Worm (Caenorhabditis elegans) whole organism, L4 larva: Measurements from ENCODE around the gene dnj-15.

ENCODE experiments used
- F26F4.8 ChIP-seq: fragments of 200-800 bp; sonication (Bioruptor generic); conservative IDR thresholded peaks from 2 replicates; pipeline ENCODE4 v1.3.6; 2022; ENCODE audit warnings: missing genetic modification characterization, missing compliant biosample characterization
- F37D6.2 ChIP-seq: sonication (generic microtip); optimal IDR thresholded peaks from 2 replicates; lab custom pipeline; 2016; ENCODE audit warnings: mild to moderate bottlenecking, missing genetic modification characterization, missing compliant biosample characterization
- Y105C5A.15 ChIP-seq: fragments of 200-800 bp; sonication (Bioruptor generic); IDR thresholded peaks from 2 replicates; pipeline ENCODE4 v1.3.6; 2022; ENCODE audit warnings: missing genetic modification characterization, missing compliant biosample characterization
- Y48G9A.11 ChIP-seq: fragments of 200-800 bp; sonication (Bioruptor generic); IDR thresholded peaks from 2 replicates; pipeline ENCODE4 v1.3.6; 2022; ENCODE audit warnings: missing genetic modification reagents, missing genetic modification characterization, missing compliant biosample characterization
- Y5F2A.4 ChIP-seq: fragments of 200-800 bp; sonication (Bioruptor generic); optimal IDR thresholded peaks from 2 replicates; lab custom pipeline; 2018; ENCODE audit warnings: mild to moderate bottlenecking, missing genetic modification characterization, missing compliant biosample characterization
- ZK546.5 ChIP-seq, 2 experiments: sonication (generic microtip); optimal IDR thresholded peaks; 2 replicates each; lab custom pipeline; 2017; ENCODE audit warnings: missing biosample characterization in 2 of 2, missing genetic modification characterization in 2 of 2
- arid-1 ChIP-seq: fragments of 200-800 bp; sonication (Bioruptor generic); conservative IDR thresholded peaks from 2 replicates; pipeline ENCODE4 v1.3.6; 2022; ENCODE audit warnings: missing genetic modification reagents, missing genetic modification characterization, missing compliant biosample characterization
- ceh-20 ChIP-seq: fragments of 200-800 bp; sonication (Bioruptor generic); IDR thresholded peaks from 2 replicates; pipeline ENCODE4 v1.3.6; 2022; ENCODE audit warnings: missing genetic modification reagents, missing genetic modification characterization, missing compliant biosample characterization
- ceh-82 ChIP-seq: sonication (generic microtip); optimal IDR thresholded peaks from 2 replicates; lab custom pipeline; 2017; ENCODE audit warnings: missing biosample characterization, missing genetic modification characterization
- ces-1 ChIP-seq: fragments of 150-350 bp; sonication (generic microtip); optimal IDR thresholded peaks from 4 replicates; lab custom pipeline; 2014; ENCODE audit warnings: missing biosample characterization, missing genetic modification reagents, missing genetic modification characterization
- dmd-6 ChIP-seq: fragments of 200-800 bp; sonication (Bioruptor generic); IDR thresholded peaks from 2 replicates; pipeline ENCODE4 v1.3.6; 2022; ENCODE audit warnings: missing genetic modification reagents, missing genetic modification characterization, missing compliant biosample characterization
- duxl-1 ChIP-seq: sonication (generic microtip); optimal IDR thresholded peaks from 2 replicates; lab custom pipeline; 2016; ENCODE audit warnings: mild to moderate bottlenecking, missing genetic modification characterization, moderate library complexity, missing compliant biosample characterization; ENCODE audit not compliant: poor library complexity
- dve-1 ChIP-seq: sonication (generic microtip); optimal IDR thresholded peaks from 2 replicates; lab custom pipeline; 2017; ENCODE audit warnings: antibody characterized with exemption, mild to moderate bottlenecking, missing genetic modification characterization, missing compliant biosample characterization; ENCODE audit not compliant: insufficient read depth
- egl-27 ChIP-seq: sonication (generic microtip); optimal IDR thresholded peaks from 3 replicates; lab custom pipeline; 2017; ENCODE audit warnings: missing biosample characterization, missing genetic modification reagents, missing genetic modification characterization
- egl-43 ChIP-seq: fragments of 200-800 bp; sonication (Bioruptor generic); IDR thresholded peaks from 2 replicates; pipeline ENCODE4 v1.3.6; 2022; ENCODE audit warnings: missing genetic modification reagents, missing genetic modification characterization, missing compliant biosample characterization
- fos-1 ChIP-seq: fragments of 150-350 bp; optimal IDR thresholded peaks from 2 replicates; lab custom pipeline; 2014; ENCODE audit warnings: missing biosample characterization, missing genetic modification characterization
- hlh-11 ChIP-seq: fragments of 200-800 bp; sonication (Bioruptor generic); optimal IDR thresholded peaks from 2 replicates; lab custom pipeline; 2018; ENCODE audit warnings: mild to moderate bottlenecking, missing genetic modification characterization, missing compliant biosample characterization
- jun-1 ChIP-seq: fragments of 150-350 bp; optimal IDR thresholded peaks from 2 replicates; lab custom pipeline; 2014; ENCODE audit warnings: missing biosample characterization, missing genetic modification reagents, missing genetic modification characterization
- lin-15B ChIP-seq: fragments of 150-350 bp; sonication (generic microtip); optimal IDR thresholded peaks from 3 replicates; lab custom pipeline; 2014; ENCODE audit warnings: missing biosample characterization, missing genetic modification characterization
- lin-29 ChIP-seq: fragments of 200-800 bp; sonication (Bioruptor generic); IDR thresholded peaks from 2 replicates; pipeline ENCODE4 v1.3.6; 2022; ENCODE audit warnings: missing genetic modification reagents, missing genetic modification characterization, missing compliant biosample characterization
- mdl-1 ChIP-seq, 2 experiments: fragments of 150-350 bp in 1 of 2; sonication (generic microtip) in 1 of 2; optimal IDR thresholded peaks; 2 replicates each; lab custom pipeline; 2014 to 2017; ENCODE audit warnings: missing biosample characterization in 2 of 2, missing genetic modification characterization in 2 of 2
- mdt-29 ChIP-seq: fragments of 200-800 bp; sonication (Bioruptor generic); IDR thresholded peaks from 2 replicates; pipeline ENCODE4 v1.3.6; 2022; ENCODE audit warnings: missing genetic modification reagents, missing genetic modification characterization, missing compliant biosample characterization
- nhr-102 ChIP-seq: sonication (generic microtip); optimal IDR thresholded peaks from 2 replicates; lab custom pipeline; 2016; ENCODE audit warnings: mild to moderate bottlenecking, missing genetic modification characterization, moderate library complexity, missing compliant biosample characterization
- nhr-237 ChIP-seq: sonication (generic microtip); optimal IDR thresholded peaks from 2 replicates; lab custom pipeline; 2017; ENCODE audit warnings: missing biosample characterization, missing genetic modification characterization
- nhr-28 ChIP-seq: fragments of 150-350 bp; optimal IDR thresholded peaks from 2 replicates; lab custom pipeline; 2014; ENCODE audit warnings: missing biosample characterization, missing genetic modification characterization
- nhr-76 ChIP-seq: fragments of 150-350 bp; optimal IDR thresholded peaks from 2 replicates; lab custom pipeline; 2014; ENCODE audit warnings: missing biosample characterization, missing genetic modification characterization
- nhr-77 ChIP-seq: fragments of 150-350 bp; optimal IDR thresholded peaks from 2 replicates; lab custom pipeline; 2014; ENCODE audit warnings: missing biosample characterization, missing genetic modification characterization
- php-3 ChIP-seq: fragments of 200-800 bp; sonication (Bioruptor generic); IDR thresholded peaks from 2 replicates; pipeline ENCODE4 v1.3.6; 2022; ENCODE audit warnings: missing genetic modification reagents, missing genetic modification characterization, missing compliant biosample characterization
- pqm-1 ChIP-seq: sonication (generic microtip); optimal IDR thresholded peaks from 2 replicates; lab custom pipeline; 2017; ENCODE audit warnings: missing biosample characterization, missing genetic modification characterization
- sdz-12 ChIP-seq: fragments of 200-800 bp; sonication (Bioruptor generic); optimal IDR thresholded peaks from 2 replicates; lab custom pipeline; 2018; ENCODE audit warnings: mild to moderate bottlenecking, missing genetic modification characterization, missing compliant biosample characterization
- snpc-4 ChIP-seq: fragments of 150-350 bp; optimal IDR thresholded peaks from 2 replicates; lab custom pipeline; 2014; ENCODE audit warnings: missing biosample characterization, missing genetic modification characterization
- spr-3 ChIP-seq: fragments of 200-800 bp; sonication (Bioruptor generic); optimal IDR thresholded peaks from 2 replicates; lab custom pipeline; 2018; ENCODE audit warnings: mild to moderate bottlenecking, missing genetic modification characterization, missing compliant biosample characterization
- unc-130 ChIP-seq: sonication (generic microtip); optimal IDR thresholded peaks from 2 replicates; lab custom pipeline; 2016; ENCODE audit warnings: missing genetic modification reagents, missing genetic modification characterization, missing compliant biosample characterization
- unc-62 ChIP-seq, 3 experiments: fragments of 150-350 bp in 1 of 3; sonication (generic microtip); optimal IDR thresholded peaks in 2 of 3; peaks in 1 of 3; 1 replicate in 1 of 3; 2 replicates in 2 of 3; lab custom pipeline; 2014 to 2017; ENCODE audit warnings: missing biosample characterization in 3 of 3, missing genetic modification characterization in 3 of 3, missing genetic modification reagents in 3 of 3, missing genotype in 1 of 3

Gene dnj-15

DNA sequence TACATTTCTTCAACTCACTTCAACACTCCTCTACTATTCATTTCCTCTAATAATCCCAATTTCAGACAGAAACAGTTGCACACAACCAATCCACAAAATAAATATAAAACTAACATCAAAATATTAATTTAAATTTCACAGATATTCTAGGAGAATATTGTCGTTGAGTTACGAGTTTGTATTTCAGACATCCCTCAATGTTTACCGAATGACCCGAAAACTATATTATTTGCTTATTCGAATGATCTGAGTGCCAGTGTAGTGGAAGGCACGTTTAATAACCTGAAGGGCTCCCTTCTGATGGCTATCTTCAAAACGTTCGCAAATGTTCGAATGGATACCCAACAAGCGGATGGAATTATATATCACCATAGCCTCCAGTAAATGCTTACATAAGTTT is 31.4 kb upstream of the dnj-15 start, which contains the start of gene R07C12.3:
Gene R07C12.3, plus strand, starts transcription at position 301 of the 400 bp plus-strand sequence.
- peak in 1 of 2 experiments; percentile 36 for TF ChIP-seq unc-62 (GFP tag; optimal IDR thresholded peaks at IDR 0.05 in 1 of 2; lab: Kevin White, UChicago)
- no peak for TF ChIP-seq unc-62 (tag; optimal IDR thresholded peaks at IDR 0.05; lab: Kevin White, UChicago)
- TF ChIP-seq nhr-237 (tag; lab: Kevin White, UChicago): no peak
- TF ChIP-seq, all 104 proteins: peak for 1

DNA sequence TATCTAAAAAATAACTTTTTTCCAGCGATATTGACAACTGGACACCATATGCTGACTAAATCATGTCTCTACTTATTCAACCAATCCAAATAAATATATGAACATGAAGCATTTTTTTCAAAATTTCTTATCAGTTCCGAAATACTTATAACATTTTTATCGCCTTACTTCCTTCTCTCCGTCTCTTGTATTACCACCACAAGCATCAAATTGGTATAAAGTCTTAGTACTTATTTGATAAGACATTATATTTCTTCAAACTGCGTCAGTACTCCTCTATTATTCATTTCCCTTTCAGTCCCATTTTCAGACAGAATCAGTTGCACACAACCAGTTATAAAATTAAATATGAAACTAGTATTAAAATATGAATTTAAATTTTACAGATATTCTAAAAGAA is 28.3 kb upstream of the dnj-15 start:
- TF ChIP-seq Y5F2A.4 (GFP tag; lab: Kevin White, UChicago) (no peak), dve-1 (tag; lab: Kevin White, UChicago) (peak; percentile 40), hlh-11 (peak; percentile 41), snpc-4 (no peak), pqm-1 (tag; lab: Kevin White, UChicago) (peak; percentile 93), mdl-1 (tag; optimal IDR thresholded peaks at IDR 0.05; lab: Kevin White, UChicago) (no peak), nhr-77 (tag; lab: Kevin White, UChicago) (peak; percentile 75), php-3 (GFP tag; lab: Robert Waterston, UW) (peak; percentile 62; the same call in 1 of the 2 replicates), nhr-28 (tag; lab: Kevin White, UChicago) (peak; percentile 76), dmd-6 (GFP tag; lab: Robert Waterston, UW) (peak; percentile 70), egl-43 (no peak)

DNA sequence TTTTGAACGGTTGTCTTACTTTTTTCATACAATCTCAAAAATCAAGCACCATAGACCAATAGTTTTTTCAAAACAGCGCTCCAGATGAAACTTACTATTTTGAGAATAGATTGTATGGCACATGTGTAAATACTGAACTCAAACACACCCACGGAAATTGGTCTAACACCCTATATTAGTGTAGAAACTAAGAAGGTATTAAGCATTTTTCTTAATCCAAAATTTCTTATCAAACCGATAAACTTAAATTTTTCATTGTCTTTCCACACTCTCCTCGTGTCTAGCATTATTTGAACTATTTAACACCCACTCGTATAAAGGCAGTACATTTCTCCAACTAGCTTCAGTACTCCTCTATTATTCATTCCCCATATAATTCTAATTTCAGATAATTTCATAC is 26.1 kb upstream of the dnj-15 start:
- peak; percentile 27 for TF ChIP-seq pqm-1 (tag; lab: Kevin White, UChicago)
- no peak for TF ChIP-seq mdt-29 (GFP tag; lab: Robert Waterston, UW)
- peak; percentile 16; the same call in 1 of the 2 replicates for TF ChIP-seq dmd-6 (GFP tag; lab: Robert Waterston, UW)
- TF ChIP-seq lin-15B (tag; lab: Kevin White, UChicago): no peak

DNA sequence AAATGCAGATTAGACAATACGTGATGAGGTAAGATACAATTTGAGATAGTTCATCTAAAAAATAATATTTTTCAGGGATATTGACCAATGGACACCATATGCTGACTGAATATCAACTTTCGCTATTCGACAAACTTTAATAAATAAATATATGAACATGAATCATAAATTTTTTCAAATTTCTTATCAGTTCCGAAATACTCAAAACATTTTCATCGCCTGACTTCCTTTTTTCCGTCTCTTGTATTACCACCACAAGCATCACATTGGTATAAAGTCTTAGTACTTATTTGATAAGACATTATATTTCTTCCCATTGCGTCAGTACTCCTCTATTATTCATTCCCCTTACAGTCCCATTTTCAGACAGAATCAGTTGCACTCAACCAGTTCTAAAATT is 24.0 kb upstream of the dnj-15 start, which contains the start of the genes K08D10.10 and R07C12.1:
Gene K08D10.10, plus strand, starts transcription at position 93 of the 400 bp plus-strand sequence.
Gene R07C12.1, plus strand, starts transcription at position 314 of the 400 bp plus-strand sequence.
- no peak for TF ChIP-seq snpc-4
- TF ChIP-seq ceh-20 (GFP tag; lab: Robert Waterston, UW): no peak
- no peak for TF ChIP-seq F37D6.2 (tag; lab: Kevin White, UChicago)
- TF ChIP-seq arid-1 (GFP tag; lab: Robert Waterston, UW): no peak
- no peak for TF ChIP-seq jun-1 (tag; lab: Kevin White, UChicago)
- no peak for TF ChIP-seq Y48G9A.11 (GFP tag; lab: Robert Waterston, UW)
- no peak for TF ChIP-seq duxl-1
- TF ChIP-seq fos-1 (tag; lab: Kevin White, UChicago): no peak
- no peak for TF ChIP-seq ces-1 (GFP tag; lab: Kevin White, UChicago)
- TF ChIP-seq nhr-28 (tag; lab: Kevin White, UChicago): peak; percentile 14
- no peak for TF ChIP-seq sdz-12 (GFP tag; lab: Kevin White, UChicago)
- TF ChIP-seq Y105C5A.15 (GFP tag; lab: Robert Waterston, UW): no peak
- no peak for TF ChIP-seq egl-27 (tag; lab: Kevin White, UChicago)
- TF ChIP-seq spr-3 (GFP tag; lab: Kevin White, UChicago): no peak
- TF ChIP-seq hlh-11: peak; percentile 1
- TF ChIP-seq F26F4.8 (GFP tag; lab: Robert Waterston, UW): no peak
- TF ChIP-seq pqm-1 (tag; lab: Kevin White, UChicago): peak; percentile 6
- TF ChIP-seq ceh-82 (tag; lab: Kevin White, UChicago): no peak
- no peak for TF ChIP-seq unc-130 (GFP tag; lab: Kevin White, UChicago)

DNA sequence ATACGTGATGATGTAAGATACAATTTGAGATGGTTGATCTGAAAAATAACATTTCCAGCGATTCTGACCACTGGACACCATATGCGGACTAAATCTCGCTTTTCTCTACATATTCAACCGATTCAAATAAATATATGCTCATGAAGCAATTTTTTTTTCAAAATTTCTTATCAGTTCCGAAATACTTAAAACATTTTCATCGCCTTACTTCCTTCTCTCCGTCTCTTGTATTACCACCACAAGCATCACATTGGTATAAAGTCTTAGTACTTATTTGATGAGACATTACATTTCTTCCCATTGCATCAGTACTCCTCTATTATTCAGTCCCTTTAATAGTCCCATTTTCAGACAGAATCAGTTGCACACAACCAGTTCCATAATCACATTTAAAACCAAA is 21.5 kb upstream of the dnj-15 start, which contains the start of gene K08D10.14:
Gene K08D10.14, plus strand, starts transcription at position 301 of the 400 bp plus-strand sequence.
- TF ChIP-seq nhr-102 (no peak), jun-1 (tag; lab: Kevin White, UChicago) (no peak), F26F4.8 (GFP tag; lab: Robert Waterston, UW) (no peak), ZK546.5 (tag; optimal IDR thresholded peaks at IDR 0.05; lab: Kevin White, UChicago) (no peak), spr-3 (GFP tag; lab: Kevin White, UChicago) (no peak), nhr-76 (no peak), ceh-20 (GFP tag; lab: Robert Waterston, UW) (no peak), php-3 (GFP tag; lab: Robert Waterston, UW) (no peak), lin-29 (GFP tag; lab: Robert Waterston, UW) (no peak)
